Fruit fly (Drosophila melanogaster) whole organism, wandering third instar larva: ENCODE data around the gene DEF8.

ENCODE experiments used
- Abd-B ChIP-seq: fragments of >200 bp; optimal IDR thresholded peaks from 2 replicates; lab custom pipeline; 2017; ENCODE audit warnings: missing biosample characterization, missing genetic modification characterization
- CG32264 ChIP-seq: fragments of 200-800 bp; sonication (Bioruptor generic); optimal IDR thresholded peaks from 2 replicates; lab custom pipeline; 2016; ENCODE audit warnings: missing biosample characterization, missing genetic modification characterization
- CG9705 ChIP-seq: fragments of 200-800 bp; sonication (Bioruptor generic); optimal IDR thresholded peaks from 2 replicates; lab custom pipeline; 2018; ENCODE audit warnings: missing biosample characterization, mild to moderate bottlenecking, missing genetic modification characterization
- CrebA ChIP-seq: fragments of 200-800 bp; sonication (Bioruptor generic); optimal IDR thresholded peaks from 2 replicates; lab custom pipeline; 2016; ENCODE audit warnings: missing biosample characterization, mild to moderate bottlenecking, missing genetic modification characterization, borderline replicate concordance
- Dfd ChIP-seq: fragments of >200 bp; optimal IDR thresholded peaks from 2 replicates; lab custom pipeline; 2017; ENCODE audit warnings: missing biosample characterization, missing genetic modification characterization
- Dif ChIP-seq: fragments of 200-275, 200-300 bp; sonication (Bioruptor generic); optimal IDR thresholded peaks from 2 replicates; lab custom pipeline; 2018; ENCODE audit warnings: missing biosample characterization, missing genetic modification characterization; ENCODE audit not compliant: partially characterized antibody
- GATAd ChIP-seq: sonication (Bioruptor generic); optimal IDR thresholded peaks from 2 replicates; lab custom pipeline; 2016; ENCODE audit warnings: missing biosample characterization, missing genetic modification characterization
- HLH106 ChIP-seq: fragments of 200-800 bp; optimal IDR thresholded peaks from 3 replicates; lab custom pipeline; 2019; ENCODE audit warnings: missing biosample characterization, mild to moderate bottlenecking, missing genetic modification characterization, moderate library complexity
- Hnf4 ChIP-seq: fragments of 200-800 bp; sonication (Bioruptor generic); optimal IDR thresholded peaks from 2 replicates; lab custom pipeline; 2016; ENCODE audit warnings: missing biosample characterization, mild to moderate bottlenecking, missing genetic modification characterization
- Hr78 ChIP-seq: fragments of >200 bp; optimal IDR thresholded peaks from 2 replicates; lab custom pipeline; 2017; ENCODE audit warnings: missing biosample characterization, missing genetic modification characterization
- Hr83 ChIP-seq: fragments of 200-300 bp; sonication (Bioruptor generic); optimal IDR thresholded peaks from 2 replicates; lab custom pipeline; 2016; ENCODE audit warnings: missing biosample characterization, mild to moderate bottlenecking, missing genetic modification characterization, moderate library complexity; ENCODE audit not compliant: poor library complexity, severe bottlenecking
- Jra ChIP-seq: sonication (Bioruptor generic); optimal IDR thresholded peaks from 2 replicates; lab custom pipeline; 2016; ENCODE audit warnings: missing biosample characterization, missing genetic modification characterization
- Mio ChIP-seq: sonication (Bioruptor generic); optimal IDR thresholded peaks from 2 replicates; lab custom pipeline; 2016; ENCODE audit warnings: missing biosample characterization, missing genetic modification characterization
- Myc ChIP-seq: fragments of >200 bp; optimal IDR thresholded peaks from 2 replicates; lab custom pipeline; 2017
- N ChIP-seq: fragments of >200 bp; optimal IDR thresholded peaks from 2 replicates; lab custom pipeline; 2018; ENCODE audit warnings: missing biosample characterization, missing external identifiers, missing genetic modification characterization
- OdsH ChIP-seq: fragments of 200-800 bp; sonication (Bioruptor generic); optimal IDR thresholded peaks from 2 replicates; lab custom pipeline; 2016; ENCODE audit warnings: missing biosample characterization, mild to moderate bottlenecking, missing genetic modification characterization
- Rel ChIP-seq, 2 experiments: fragments of 200-800 bp; sonication (Bioruptor generic) in 1 of 2; optimal IDR thresholded peaks; 2 replicates in 1 of 2; 3 replicates in 1 of 2; lab custom pipeline; 2016 to 2019; ENCODE audit warnings: mild to moderate bottlenecking in 2 of 2, missing biosample characterization in 2 of 2, missing genetic modification characterization in 2 of 2, moderate library complexity in 1 of 2
- Sp1 ChIP-seq: fragments of 200-800 bp; sonication (Bioruptor generic); optimal IDR thresholded peaks from 3 replicates; lab custom pipeline; 2019; ENCODE audit warnings: missing biosample characterization, mild to moderate bottlenecking, missing genetic modification characterization, moderate library complexity
- Vsx2 ChIP-seq: fragments of 200-300, 225-300 bp; sonication (Bioruptor generic); optimal IDR thresholded peaks from 2 replicates; lab custom pipeline; 2018; ENCODE audit warnings: missing biosample characterization, missing genetic modification characterization; ENCODE audit not compliant: partially characterized antibody
- br ChIP-seq: fragments of 200-800 bp; sonication (Bioruptor generic); optimal IDR thresholded peaks from 2 replicates; lab custom pipeline; 2016; ENCODE audit warnings: missing biosample characterization, missing genetic modification characterization
- brk ChIP-seq: fragments of 200-800 bp; sonication (Bioruptor generic); optimal IDR thresholded peaks from 2 replicates; lab custom pipeline; 2016; ENCODE audit warnings: missing biosample characterization, mild to moderate bottlenecking, missing genetic modification characterization
- dl ChIP-seq, 2 experiments: fragments of 175-275, 200-275 bp in 1 of 2; fragments of 200-275 bp in 1 of 2; sonication (Bioruptor generic); optimal IDR thresholded peaks; lab custom pipeline; 2018; ENCODE audit warnings: mild to moderate bottlenecking in 2 of 2, missing biosample characterization in 2 of 2, missing genetic modification characterization in 2 of 2, moderate library complexity in 2 of 2; ENCODE audit not compliant: partially characterized antibody in 2 of 2, insufficient read depth in 1 of 2
- dmrt93B ChIP-seq: fragments of 200-800 bp; sonication (Bioruptor generic); optimal IDR thresholded peaks from 2 replicates; lab custom pipeline; 2018; ENCODE audit warnings: missing biosample characterization, mild to moderate bottlenecking, missing genetic modification characterization
- dsf ChIP-seq: sonication (Bioruptor generic); optimal IDR thresholded peaks from 2 replicates; lab custom pipeline; 2016; ENCODE audit warnings: missing biosample characterization, missing genetic modification characterization, borderline replicate concordance
- ey ChIP-seq: fragments of 200-800 bp; sonication (Bioruptor generic); optimal IDR thresholded peaks from 2 replicates; lab custom pipeline; 2016; ENCODE audit warnings: missing biosample characterization, missing genetic modification characterization
- foxo ChIP-seq, 2 experiments: fragments of 200-800 bp; sonication (Bioruptor generic); optimal IDR thresholded peaks; 2 replicates in 1 of 2; 3 replicates in 1 of 2; lab custom pipeline; 2016 to 2017; ENCODE audit warnings: missing biosample characterization in 2 of 2, missing genetic modification characterization in 2 of 2
- fru ChIP-seq: fragments of 200-800 bp; sonication (Bioruptor generic); optimal IDR thresholded peaks from 3 replicates; lab custom pipeline; 2016; ENCODE audit warnings: missing biosample characterization, mild to moderate bottlenecking, missing genetic modification characterization
- h ChIP-seq: fragments of 200-800 bp; sonication (Bioruptor generic); optimal IDR thresholded peaks from 3 replicates; lab custom pipeline; 2016; ENCODE audit warnings: missing biosample characterization, mild to moderate bottlenecking, missing genetic modification characterization
- jim ChIP-seq: fragments of 175-275, 200-325 bp; sonication (Bioruptor generic); optimal IDR thresholded peaks from 2 replicates; lab custom pipeline; 2016; ENCODE audit warnings: missing biosample characterization, mild to moderate bottlenecking, missing genetic modification characterization
- lola ChIP-seq: fragments of >200 bp; optimal IDR thresholded peaks from 2 replicates; lab custom pipeline; 2017; ENCODE audit warnings: missing biosample characterization, missing genetic modification characterization
- pan ChIP-seq: fragments of >200 bp; optimal IDR thresholded peaks from 2 replicates; lab custom pipeline; 2017
- psq ChIP-seq: fragments of 200-800 bp; sonication (Bioruptor generic); optimal IDR thresholded peaks from 3 replicates; lab custom pipeline; 2017; ENCODE audit warnings: missing biosample characterization, mild to moderate bottlenecking, missing genetic modification characterization, moderate library complexity
- rgr ChIP-seq: fragments of 200-800 bp; sonication (Bioruptor generic); optimal IDR thresholded peaks from 3 replicates; lab custom pipeline; 2016; ENCODE audit warnings: missing biosample characterization, mild to moderate bottlenecking, missing genetic modification characterization
- sage ChIP-seq: fragments of 200-800 bp; sonication (Bioruptor generic); optimal IDR thresholded peaks from 2 replicates; lab custom pipeline; 2016; ENCODE audit warnings: missing biosample characterization, mild to moderate bottlenecking, missing genetic modification characterization
- sv ChIP-seq: fragments of 200-800 bp; sonication (Bioruptor generic); optimal IDR thresholded peaks from 3 replicates; lab custom pipeline; 2016; ENCODE audit warnings: missing biosample characterization, missing genetic modification characterization
- tai ChIP-seq: sonication (Bioruptor generic); optimal IDR thresholded peaks from 2 replicates; lab custom pipeline; 2016; ENCODE audit warnings: missing biosample characterization, missing genetic modification characterization
- usp ChIP-seq: fragments of >200 bp; optimal IDR thresholded peaks from 2 replicates; lab custom pipeline; 2017; ENCODE audit warnings: missing biosample characterization, missing genetic modification characterization
- woc ChIP-seq: sonication (Bioruptor generic); optimal IDR thresholded peaks from 2 replicates; lab custom pipeline; 2016; ENCODE audit warnings: missing biosample characterization, mild to moderate bottlenecking, missing genetic modification characterization

Gene DEF8

DNA sequence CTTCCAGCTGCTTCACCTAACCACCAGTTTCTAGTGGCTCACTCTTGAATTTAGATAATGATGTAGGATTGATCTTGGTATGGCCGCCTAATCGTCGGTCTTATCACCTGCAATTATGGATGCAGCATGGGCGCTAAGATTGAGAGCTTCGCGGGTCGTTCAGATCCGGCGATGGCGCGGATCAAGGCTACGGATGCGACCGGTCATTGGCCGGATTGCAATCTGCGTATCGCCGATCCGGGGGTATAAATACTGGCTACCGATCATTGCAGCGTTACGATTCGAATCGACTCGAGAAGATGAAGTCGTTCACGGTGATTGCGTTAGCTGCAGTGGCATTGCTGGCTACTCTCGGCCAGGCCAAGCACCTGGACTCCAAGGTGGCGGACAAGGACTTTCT, 2.8 kb upstream of the DEF8 start, which contains the start of gene Lsp2:
TSS of gene Lsp2 (plus strand) at position 283 of the 400 bp plus-strand sequence.
- TF ChIP-seq Hr78 (GFP tag; lab: Kevin White, UChicago) (no peak), Hnf4 (GFP tag; lab: Kevin White, UChicago) (peak; percentile 0)

DNA sequence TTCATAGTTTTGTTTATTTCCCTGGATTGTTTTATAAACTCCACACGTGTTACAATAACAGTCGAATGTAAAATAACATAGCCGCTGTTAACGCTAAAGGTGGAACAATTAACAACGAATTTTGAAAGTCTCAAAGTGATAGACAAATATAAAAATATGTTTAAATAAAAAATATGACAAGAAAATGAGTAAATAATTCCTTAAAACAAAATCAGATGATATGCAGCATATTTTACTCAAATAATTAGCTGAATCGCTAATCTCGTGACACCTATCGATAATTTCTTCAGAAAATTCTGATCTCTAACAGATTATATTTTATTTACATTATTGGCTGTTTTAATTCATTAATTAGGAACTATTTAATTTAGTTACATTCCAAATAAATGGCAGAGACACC, 4.7 kb downstream of the DEF8 start, which contains the start of the genes CG5645 and Atg12:
TSS of gene CG5645 (minus strand) at position 77 of the 400 bp plus-strand sequence.
TSS of gene Atg12 (plus strand) at position 338 of the 400 bp plus-strand sequence.
- no peak for TF ChIP-seq sage (GFP tag; lab: Kevin White, UChicago)
- peak; percentile 46 for TF ChIP-seq dsf (GFP tag; lab: Kevin White, UChicago)
- TF ChIP-seq jim (GFP tag; lab: Kevin White, UChicago) = no peak
- TF ChIP-seq Rel (GFP tag; optimal IDR thresholded peaks at IDR 0.05; lab: Kevin White, UChicago) = no peak
- peak; percentile 43 for TF ChIP-seq Rel (tag; optimal IDR thresholded peaks at IDR 0.05; lab: Kevin White, UChicago)
- TF ChIP-seq dl (GFP tag; optimal IDR thresholded peaks at IDR 0.05; lab: Kevin White, UChicago; ENCODE audit: insufficient read depth in 1 of 2, partially characterized antibody in 2 of 2) = no peak
- no peak for TF ChIP-seq GATAd (GFP tag; lab: Kevin White, UChicago)
- no peak for TF ChIP-seq usp (GFP tag; lab: Kevin White, UChicago)
- peak; percentile 48 for TF ChIP-seq psq
- peak; percentile 36 for TF ChIP-seq br
- no peak for TF ChIP-seq tai (GFP tag; lab: Kevin White, UChicago)
- TF ChIP-seq HLH106 (tag; lab: Kevin White, UChicago) = peak; percentile 67
- no peak for TF ChIP-seq N (GFP tag; lab: Kevin White, UChicago)
- peak; percentile 74 for TF ChIP-seq rgr (GFP tag; lab: Kevin White, UChicago)
- TF ChIP-seq Mio (GFP tag; lab: Kevin White, UChicago) = no peak
- peak; percentile 76 for TF ChIP-seq CG9705 (GFP tag; lab: Kevin White, UChicago)
- TF ChIP-seq foxo (GFP tag; optimal IDR thresholded peaks at IDR 0.05; lab: Kevin White, UChicago) = peak in 1 of 2 experiments; percentile 83
- TF ChIP-seq Dif = no peak
- no peak for TF ChIP-seq Vsx2 (GFP tag; lab: Kevin White, UChicago)
- TF ChIP-seq Hr83 (GFP tag; lab: Kevin White, UChicago) = no peak
- TF ChIP-seq Hr78 (GFP tag; lab: Kevin White, UChicago) = no peak
- peak; percentile 69 for TF ChIP-seq fru (GFP tag; lab: Kevin White, UChicago)
- no peak for TF ChIP-seq Abd-B
- TF ChIP-seq brk (GFP tag; lab: Kevin White, UChicago) = peak; percentile 71
- peak; percentile 81 for TF ChIP-seq Hnf4 (GFP tag; lab: Kevin White, UChicago)
- TF ChIP-seq Sp1 = peak; percentile 46
- TF ChIP-seq OdsH (GFP tag; lab: Kevin White, UChicago) = peak; percentile 65
- peak; percentile 46 for TF ChIP-seq ey (GFP tag; lab: Kevin White, UChicago)
- TF ChIP-seq woc (GFP tag; lab: Kevin White, UChicago) = peak; percentile 76
- no peak for TF ChIP-seq dmrt93B
- no peak for TF ChIP-seq sv (GFP tag; lab: Kevin White, UChicago)
- no peak for TF ChIP-seq lola (GFP tag; lab: Kevin White, UChicago)
- TF ChIP-seq Myc (lab: Kevin White, UChicago) = no peak
- peak; percentile 13 for TF ChIP-seq CG32264
- TF ChIP-seq Jra (GFP tag; lab: Kevin White, UChicago) = peak; percentile 79
- no peak for TF ChIP-seq Dfd (GFP tag; lab: Kevin White, UChicago)
- no peak for TF ChIP-seq CrebA (GFP tag; lab: Kevin White, UChicago)
- no peak for TF ChIP-seq pan
- peak; percentile 84 for TF ChIP-seq h (GFP tag; lab: Kevin White, UChicago)
